Fruit fly (Drosophila melanogaster) whole organism, embryonic: Measurements from ENCODE around the gene CG3764.

Experiments
- Antp ChIP-seq: fragments of 200-800 bp; sonication (Bioruptor generic); optimal IDR thresholded peaks from 3 replicates; lab custom pipeline; 2016; ENCODE audit warnings: missing biosample characterization, missing genetic modification characterization
- Bdp1 ChIP-seq: fragments of 200-800 bp; sonication (Bioruptor generic); optimal IDR thresholded peaks from 3 replicates; lab custom pipeline; 2016; ENCODE audit warnings: missing biosample characterization, missing genetic modification characterization
- CG11093 ChIP-seq: fragments of 200-800 bp; sonication (Bioruptor generic); IDR thresholded peaks from 3 replicates; pipeline ENCODE4 v1.3.6; 2022; ENCODE audit warnings: missing biosample characterization, missing genetic modification characterization
- CG11695 ChIP-seq: fragments of 200-800 bp; sonication (Bioruptor generic); IDR thresholded peaks from 3 replicates; pipeline ENCODE4 v1.3.6; 2022; ENCODE audit warnings: missing biosample characterization, missing genetic modification characterization
- CG16813 ChIP-seq: fragments of 200-800 bp; sonication (Bioruptor generic); IDR thresholded peaks from 3 replicates; pipeline ENCODE4 v1.3.6; 2022; ENCODE audit warnings: missing biosample characterization, missing genetic modification characterization; ENCODE audit not compliant: partially characterized antibody
- CG17568 ChIP-seq: fragments of 200-800 bp; sonication (Bioruptor generic); optimal IDR thresholded peaks from 2 replicates; lab custom pipeline; 2018; ENCODE audit warnings: missing biosample characterization, mild to moderate bottlenecking, missing genetic modification characterization, moderate library complexity
- CG17612 ChIP-seq: fragments of 200-800 bp; sonication (Bioruptor generic); IDR thresholded peaks from 2 replicates; pipeline ENCODE4 v1.3.6; 2022; ENCODE audit warnings: missing biosample characterization, missing genetic modification characterization
- CG18599 ChIP-seq: fragments of 200-800 bp; sonication (Bioruptor generic); optimal IDR thresholded peaks from 3 replicates; lab custom pipeline; 2017; ENCODE audit warnings: missing biosample characterization, missing genetic modification characterization, mild to moderate bottlenecking, moderate library complexity, missing genetic modification reagents
- CG2120 ChIP-seq: fragments of 200-800 bp; sonication (Bioruptor generic); optimal IDR thresholded peaks from 3 replicates; lab custom pipeline; 2016; ENCODE audit warnings: missing biosample characterization, missing genetic modification characterization
- CG2129 ChIP-seq: fragments of 200-800 bp; sonication (Bioruptor generic); IDR thresholded peaks from 2 replicates; pipeline ENCODE4 v1.3.6; 2022; ENCODE audit warnings: missing biosample characterization, missing genetic modification characterization; ENCODE audit not compliant: partially characterized antibody
- CG30020 ChIP-seq: fragments of 200-800 bp; optimal IDR thresholded peaks from 2 replicates; lab custom pipeline; 2019; ENCODE audit warnings: missing biosample characterization, mild to moderate bottlenecking, missing genetic modification characterization, moderate library complexity
- CG30403 ChIP-seq: fragments of 200-800 bp; sonication (Bioruptor generic); optimal IDR thresholded peaks from 3 replicates; lab custom pipeline; 2016; ENCODE audit warnings: missing biosample characterization, missing genetic modification characterization
- CG32772 ChIP-seq: fragments of 200-800 bp; sonication (Bioruptor generic); IDR thresholded peaks from 2 replicates; pipeline ENCODE4 v1.3.6; 2022; ENCODE audit warnings: missing biosample characterization, missing genetic modification characterization
- CG3407 ChIP-seq: fragments of 200-800 bp; sonication (Bioruptor generic); optimal IDR thresholded peaks from 2 replicates; lab custom pipeline; 2018; ENCODE audit warnings: missing biosample characterization, mild to moderate bottlenecking, missing genetic modification characterization
- CG34376 ChIP-seq: fragments of 200-800 bp; sonication (Bioruptor generic); optimal IDR thresholded peaks from 2 replicates; lab custom pipeline; 2018; ENCODE audit warnings: missing biosample characterization, mild to moderate bottlenecking, missing genetic modification characterization
- CG4617 ChIP-seq: fragments of 200-800 bp; sonication (Bioruptor generic); optimal IDR thresholded peaks from 3 replicates; lab custom pipeline; 2016; ENCODE audit warnings: missing biosample characterization, missing genetic modification characterization, borderline replicate concordance
- CG7357 ChIP-seq: fragments of 200-800 bp; sonication (Bioruptor generic); IDR thresholded peaks from 3 replicates; pipeline ENCODE4 v1.3.6; 2022; ENCODE audit warnings: missing biosample characterization, missing genetic modification characterization
- ERR ChIP-seq: fragments of 200-800 bp; sonication (Bioruptor generic); optimal IDR thresholded peaks from 2 replicates; lab custom pipeline; 2016; ENCODE audit warnings: missing biosample characterization, missing genetic modification characterization
- Fer2 ChIP-seq: fragments of 200-800 bp; sonication (Bioruptor generic); optimal IDR thresholded peaks from 2 replicates; lab custom pipeline; 2018; ENCODE audit warnings: missing biosample characterization, mild to moderate bottlenecking, missing genetic modification characterization, moderate library complexity
- Hr78 ChIP-seq, 2 experiments: fragments of 200-800 bp in 1 of 2; fragments of >200 bp in 1 of 2; sonication (Bioruptor generic) in 1 of 2; optimal IDR thresholded peaks; 2 replicates each; lab custom pipeline; 2017 to 2019; ENCODE audit warnings: missing biosample characterization in 2 of 2, missing genetic modification characterization in 2 of 2, mild to moderate bottlenecking in 1 of 2, moderate library complexity in 1 of 2
- Lhr ChIP-seq: fragments of 200-800 bp; sonication (Bioruptor generic); optimal IDR thresholded peaks from 3 replicates; lab custom pipeline; 2017; ENCODE audit warnings: mild to moderate bottlenecking, missing biosample characterization, missing genetic modification reagents, missing genetic modification characterization
- Myb ChIP-seq: fragments of 200-800 bp; sonication (Bioruptor generic); optimal IDR thresholded peaks from 2 replicates; lab custom pipeline; 2016; ENCODE audit warnings: missing biosample characterization, missing genetic modification characterization
- NFAT ChIP-seq: fragments of 200-800 bp; sonication (Bioruptor generic); IDR thresholded peaks from 2 replicates; pipeline ENCODE4 v1.3.6; 2022; ENCODE audit warnings: missing biosample characterization, missing genetic modification characterization
- Nf-YB ChIP-seq: fragments of 200-800 bp; sonication (Bioruptor generic); optimal IDR thresholded peaks from 3 replicates; lab custom pipeline; 2019; ENCODE audit warnings: missing biosample characterization, mild to moderate bottlenecking, missing genetic modification characterization, moderate library complexity
- Rx ChIP-seq: fragments of 200-800 bp; sonication (Bioruptor generic); IDR thresholded peaks from 2 replicates; pipeline ENCODE4 v1.3.6; 2022; ENCODE audit warnings: missing biosample characterization, missing genetic modification characterization
- Sry-δ ChIP-seq: fragments of 200-800 bp; sonication (Bioruptor generic); optimal IDR thresholded peaks from 2 replicates; lab custom pipeline; 2016; ENCODE audit warnings: missing biosample characterization, missing genetic modification characterization
- bcd ChIP-seq: fragments of 200-800 bp; sonication (Bioruptor generic); optimal IDR thresholded peaks from 2 replicates; lab custom pipeline; 2017; ENCODE audit warnings: missing biosample characterization, mild to moderate bottlenecking, missing genetic modification characterization
- dati ChIP-seq: fragments of 200-800 bp; sonication (Bioruptor generic); IDR thresholded peaks from 2 replicates; pipeline ENCODE4 v1.3.6; 2022; ENCODE audit warnings: missing biosample characterization, missing genetic modification characterization
- dm ChIP-seq: fragments of 200-800 bp; sonication (Bioruptor generic); optimal IDR thresholded peaks from 3 replicates; lab custom pipeline; 2016; ENCODE audit warnings: missing biosample characterization, missing genetic modification characterization
- eyg ChIP-seq: fragments of 200-800 bp; sonication (Bioruptor generic); optimal IDR thresholded peaks from 3 replicates; lab custom pipeline; 2016; ENCODE audit warnings: missing biosample characterization, missing genetic modification characterization
- fd96Cb ChIP-seq: fragments of 200-800 bp; sonication (Bioruptor generic); optimal IDR thresholded peaks from 2 replicates; lab custom pipeline; 2018; ENCODE audit warnings: missing biosample characterization, mild to moderate bottlenecking, missing genetic modification characterization, moderate library complexity
- gce ChIP-seq: fragments of 200-800 bp; sonication (Bioruptor generic); IDR thresholded peaks from 3 replicates; pipeline ENCODE4 v1.3.6; 2022; ENCODE audit warnings: missing biosample characterization, missing genetic modification characterization
- grau ChIP-seq: fragments of 200-800 bp; optimal IDR thresholded peaks from 3 replicates; lab custom pipeline; 2019; ENCODE audit warnings: missing biosample characterization, mild to moderate bottlenecking, missing genetic modification characterization, moderate library complexity
- h ChIP-seq: fragments of >200 bp; optimal IDR thresholded peaks from 2 replicates; lab custom pipeline; 2017
- hb ChIP-seq: fragments of 200-800 bp; sonication (Bioruptor generic); IDR thresholded peaks from 3 replicates; pipeline ENCODE4 v1.3.6; 2022; ENCODE audit warnings: missing biosample characterization, missing genetic modification characterization; ENCODE audit not compliant: partially characterized antibody
- lilli ChIP-seq: fragments of 200-800 bp; sonication (Bioruptor generic); optimal IDR thresholded peaks from 3 replicates; lab custom pipeline; 2016; ENCODE audit warnings: missing biosample characterization, missing genetic modification characterization
- lmd ChIP-seq: fragments of 200-800 bp; sonication (Bioruptor generic); IDR thresholded peaks from 2 replicates; pipeline ENCODE4 v1.3.6; 2022; ENCODE audit warnings: missing biosample characterization, missing genetic modification characterization
- org-1 ChIP-seq: fragments of 200-800 bp; sonication (Bioruptor generic); optimal IDR thresholded peaks from 2 replicates; lab custom pipeline; 2017; ENCODE audit warnings: missing biosample characterization, missing genetic modification characterization
- pan ChIP-seq, 4 experiments: fragments of >200 bp in 3 of 4; fragments of 200-800 bp in 1 of 4; sonication (Bioruptor generic) in 1 of 4; optimal IDR thresholded peaks in 3 of 4; IDR thresholded peaks in 1 of 4; 2 replicates each; pipeline versions ENCODE4 v1.3.6 to Lab custom; 2017 to 2022; ENCODE audit warnings: missing biosample characterization in 2 of 4, missing genetic modification characterization in 2 of 4, mixed read lengths in 1 of 4
- phol ChIP-seq: fragments of 200-800 bp; sonication (Bioruptor generic); optimal IDR thresholded peaks from 3 replicates; lab custom pipeline; 2018; ENCODE audit warnings: missing biosample characterization, mild to moderate bottlenecking, missing genetic modification characterization, moderate library complexity
- pum ChIP-seq: fragments of 200-800 bp; sonication (Bioruptor generic); optimal IDR thresholded peaks from 2 replicates; lab custom pipeline; 2016; ENCODE audit warnings: missing biosample characterization, missing genetic modification characterization
- pzg ChIP-seq: fragments of 200-800 bp; sonication (Bioruptor generic); optimal IDR thresholded peaks from 3 replicates; lab custom pipeline; 2018; ENCODE audit warnings: missing biosample characterization, mild to moderate bottlenecking, missing genetic modification characterization, moderate library complexity
- sens-2 ChIP-seq: fragments of 200-800 bp; sonication (Bioruptor generic); IDR thresholded peaks from 2 replicates; pipeline ENCODE4 v1.3.6; 2022; ENCODE audit warnings: missing biosample characterization, missing genetic modification characterization
- stc ChIP-seq: fragments of 200-800 bp; sonication (Bioruptor generic); IDR thresholded peaks from 2 replicates; pipeline ENCODE4 v1.3.6; 2022; ENCODE audit warnings: missing biosample characterization, missing genetic modification characterization
- tio ChIP-seq: fragments of 200-800 bp; sonication (Bioruptor generic); optimal IDR thresholded peaks from 2 replicates; lab custom pipeline; 2017; ENCODE audit warnings: missing biosample characterization, missing genetic modification characterization, inconsistent platforms
- unc-4 ChIP-seq: fragments of 200-800 bp; sonication (Bioruptor generic); IDR thresholded peaks from 2 replicates; pipeline ENCODE4 v1.3.6; 2022; ENCODE audit warnings: missing biosample characterization, missing genetic modification characterization; ENCODE audit not compliant: partially characterized antibody
- zen ChIP-seq: fragments of 200-800 bp; sonication (Bioruptor generic); optimal IDR thresholded peaks from 3 replicates; lab custom pipeline; 2018; ENCODE audit warnings: missing biosample characterization, mild to moderate bottlenecking, missing genetic modification characterization, moderate library complexity

Gene CG3764

dm6 chr3L:17015663-17016575, 3.6 kb upstream of the CG3764 start, which contains the start of the genes CG6664 and CG7728 (continued):
- TF ChIP-seq gce: no peak
- peak; percentile 85 for TF ChIP-seq CG30403 (GFP tag; lab: Kevin White, UChicago)
- TF ChIP-seq CG11695 (GFP tag; lab: Robert Waterston, UW): no peak
- TF ChIP-seq CG2129: no peak; the same call in 1 of the 2 replicates
- peak; percentile 13 for TF ChIP-seq CG18599 (GFP tag; lab: Kevin White, UChicago)
- peak; percentile 56; the same call in 2 of the 3 replicates for TF ChIP-seq CG16813 (GFP tag; lab: Robert Waterston, UW)
- peak; percentile 50; the same call in 1 of the 2 replicates for TF ChIP-seq Rx (GFP tag; lab: Robert Waterston, UW)
- TF ChIP-seq grau (tag; lab: Kevin White, UChicago): peak; percentile 49
- TF ChIP-seq CG30020 (tag; lab: Kevin White, UChicago): peak; percentile 45
- TF ChIP-seq pum: peak; percentile 35
- TF ChIP-seq phol (tag; lab: Kevin White, UChicago): peak; percentile 58
- TF ChIP-seq zen (tag; lab: Kevin White, UChicago): no peak
- peak; percentile 64 for TF ChIP-seq lilli (GFP tag; lab: Kevin White, UChicago)
- TF ChIP-seq org-1 (GFP tag; lab: Kevin White, UChicago): no peak
- TF ChIP-seq CG34376 (GFP tag; lab: Kevin White, UChicago): peak; percentile 39
- no peak for TF ChIP-seq dati (GFP tag; lab: Robert Waterston, UW)
- no peak for TF ChIP-seq CG11093 (GFP tag; lab: Robert Waterston, UW)
- peak; percentile 51 for TF ChIP-seq pzg (GFP tag; lab: Kevin White, UChicago)
- 0 out of 2 replicates have a peak, but pooled peaks have one; percentile 27 for TF ChIP-seq sens-2 (GFP tag; lab: Robert Waterston, UW)
- peak; percentile 61; the same call in 1 of the 2 replicates for TF ChIP-seq NFAT (GFP tag; lab: Robert Waterston, UW)
- TF ChIP-seq bcd (GFP tag; lab: Kevin White, UChicago): peak; percentile 50
- TF ChIP-seq Sry-δ (GFP tag; lab: Kevin White, UChicago): peak; percentile 89
- TF ChIP-seq stc (GFP tag; lab: Robert Waterston, UW): no peak
- no peak for TF ChIP-seq hb (GFP tag; lab: Robert Waterston, UW)
- peak; percentile 76 for TF ChIP-seq CG2120 (GFP tag; lab: Kevin White, UChicago)
- TF ChIP-seq Hr78 (GFP tag; optimal IDR thresholded peaks at IDR 0.05; lab: Kevin White, UChicago): no peak
- TF ChIP-seq fd96Cb: peak; percentile 20
- no peak for TF ChIP-seq h (lab: Kevin White, UChicago)
- peak; percentile 40 for TF ChIP-seq Lhr
- no peak for TF ChIP-seq tio (GFP tag; lab: Kevin White, UChicago)
- TF ChIP-seq Nf-YB: peak; percentile 30
- TF ChIP-seq CG17568 (GFP tag; lab: Kevin White, UChicago): no peak
- TF ChIP-seq pan (optimal IDR thresholded peaks at IDR 0.05; lab: Kevin White, UChicago): no peak
- TF ChIP-seq pan (GFP tag; optimal IDR thresholded peaks at IDR 0.05 in 1 of 2, IDR thresholded peaks at IDR 0.05 in 1 of 2): peak in 1 of 2 experiments; percentile 36
- TF ChIP-seq ERR (GFP tag; lab: Kevin White, UChicago): no peak
- TF ChIP-seq lmd (GFP tag; lab: Robert Waterston, UW): peak; percentile 21; the same call in 1 of the 2 replicates
- TF ChIP-seq CG4617 (GFP tag; lab: Kevin White, UChicago): peak; percentile 87
- TF ChIP-seq Antp (GFP tag; lab: Kevin White, UChicago): peak; percentile 8
- TF ChIP-seq Bdp1 (GFP tag; lab: Kevin White, UChicago): no peak
- peak; percentile 37; the same call in 1 of the 2 replicates for TF ChIP-seq CG32772 (GFP tag; lab: Robert Waterston, UW)
- TF ChIP-seq Fer2 (tag; lab: Kevin White, UChicago): peak; percentile 25
- peak; percentile 12 for TF ChIP-seq Myb
- TF ChIP-seq eyg (GFP tag; lab: Kevin White, UChicago): peak; percentile 7
- TF ChIP-seq CG7357 (GFP tag; lab: Robert Waterston, UW): no peak
- peak; percentile 53; the same call in 1 of the 2 replicates for TF ChIP-seq unc-4 (GFP tag; lab: Robert Waterston, UW)
- TF ChIP-seq CG3407: no peak
- TF ChIP-seq CG17612 (GFP tag; lab: Robert Waterston, UW): no peak
- TF ChIP-seq dm (GFP tag; lab: Kevin White, UChicago): peak; percentile 81
